Worm (Caenorhabditis elegans): ENCODE results near the gene C06G3.8.

ce11 chrIV:7062697-7063096, 30.3 kb upstream of the C06G3.8 start:
- TF ChIP-seq snpc-4 (tag; optimal IDR thresholded peaks at IDR 0.05), result no peak
- TF ChIP-seq ama-1 (optimal IDR thresholded peaks at IDR 0.05), result no peak
- no peak for TF ChIP-seq ztf-11 (tag; optimal IDR thresholded peaks at IDR 0.05)
- no peak for TF ChIP-seq nhr-11 (tag; optimal IDR thresholded peaks at IDR 0.05)
- TF ChIP-seq zag-1 (tag; optimal IDR thresholded peaks at IDR 0.05), result no peak
- TF ChIP-seq eor-1 (tag; optimal IDR thresholded peaks at IDR 0.05), result no peak
- TF ChIP-seq nhr-23 (tag; optimal IDR thresholded peaks at IDR 0.05), result no peak
- no peak for TF ChIP-seq unc-39 (tag; optimal IDR thresholded peaks at IDR 0.05)
- TF ChIP-seq unc-62 (GFP tag; optimal IDR thresholded peaks at IDR 0.05), result no peak
- TF ChIP-seq ceh-9 (tag; optimal IDR thresholded peaks at IDR 0.05), result no peak
- no peak for TF ChIP-seq jun-1 (tag; optimal IDR thresholded peaks at IDR 0.05)
- no peak for TF ChIP-seq mdl-1 (tag; optimal IDR thresholded peaks at IDR 0.05)
- no peak for TF ChIP-seq ztf-4 (tag; optimal IDR thresholded peaks at IDR 0.05)
- TF ChIP-seq pqm-1 (tag; optimal IDR thresholded peaks at IDR 0.05), result no peak

Data from whole organism, L3 larva.